Fruit fly (Drosophila melanogaster) Kc167 (cell line): ENCODE data around the gene cyr.

Experiments used
- Myc ChIP-seq: fragments of >200 bp; optimal IDR thresholded peaks from 2 replicates; lab custom pipeline; 2017; ENCODE audit warnings: missing external identifiers
- Sin3A ChIP-seq: fragments of >200 bp; optimal IDR thresholded peaks from 2 replicates; lab custom pipeline; 2018; ENCODE audit warnings: missing external identifiers
- h ChIP-seq: fragments of >200 bp; optimal IDR thresholded peaks from 3 replicates; lab custom pipeline; 2018; ENCODE audit warnings: missing external identifiers
- insv ChIP-seq: fragments of >200 bp; optimal IDR thresholded peaks from 3 replicates; lab custom pipeline; 2018; ENCODE audit warnings: missing external identifiers
- psq ChIP-seq: fragments of >200 bp; optimal IDR thresholded peaks from 2 replicates; lab custom pipeline; 2017; ENCODE audit warnings: missing external identifiers
- ttk ChIP-seq: sonication (Bioruptor generic); optimal IDR thresholded peaks from 2 replicates; lab custom pipeline; 2017; ENCODE audit warnings: missing external identifiers

Gene cyr

dm6 chrX:8135420-8135874, at the start of gene cyr, which contains the start of gene CG2120:
TSS of gene cyr (minus strand) at chrX:8135713.
TSS of gene CG2120 (plus strand) at chrX:8135824.
- TF ChIP-seq Sin3A: no peak
- no peak for TF ChIP-seq insv (lab: Kevin White, UChicago)
- no peak for TF ChIP-seq ttk
- no peak for TF ChIP-seq h (lab: Kevin White, UChicago)
- TF ChIP-seq psq (lab: Kevin White, UChicago): no peak
- no peak for TF ChIP-seq Myc (lab: Kevin White, UChicago)

- TF ChIP-seq ttk (no peak), Myc (lab: Kevin White, UChicago) (no peak), Sin3A (no peak), psq (lab: Kevin White, UChicago) (no peak), insv (lab: Kevin White, UChicago) (no peak), h (lab: Kevin White, UChicago) (no peak)
These were observed 44.3 kb upstream of the cyr start for dm6 chrX:8179858-8180257.

- TF ChIP-seq Myc (lab: Kevin White, UChicago) (no peak), insv (lab: Kevin White, UChicago) (no peak), ttk (no peak), Sin3A (no peak), psq (lab: Kevin White, UChicago) (no peak), h (lab: Kevin White, UChicago) (no peak)
These were observed 43.5 kb upstream of the cyr start for dm6 chrX:8178989-8179388.

dm6 chrX:8178165-8178955, 42.8 kb upstream of the cyr start, which contains the start of gene sdt:
TSS of gene sdt (plus strand) at chrX:8178549.
- no peak for TF ChIP-seq Sin3A
- TF ChIP-seq ttk: no peak
- TF ChIP-seq insv (lab: Kevin White, UChicago): no peak
- TF ChIP-seq psq (lab: Kevin White, UChicago): no peak

- no peak for TF ChIP-seq psq (lab: Kevin White, UChicago)
These were observed 42.2 kb upstream of the cyr start for dm6 chrX:8177742-8178141.

- TF ChIP-seq ttk: no peak
- no peak for TF ChIP-seq Sin3A
- TF ChIP-seq Myc (lab: Kevin White, UChicago): no peak
- TF ChIP-seq psq (lab: Kevin White, UChicago): no peak
- TF ChIP-seq insv (lab: Kevin White, UChicago): no peak
- no peak for TF ChIP-seq h (lab: Kevin White, UChicago)
These were observed 41.5 kb upstream of the cyr start, which contains the start of gene slpr for dm6 chrX:8177030-8177349. TSS of gene slpr (minus strand) at chrX:8177185.

dm6 chrX:8176291-8177029, 40.9 kb upstream of the cyr start:
- TF ChIP-seq Sin3A (no peak), insv (lab: Kevin White, UChicago) (no peak), Myc (lab: Kevin White, UChicago) (no peak), psq (lab: Kevin White, UChicago) (no peak), ttk (no peak), h (lab: Kevin White, UChicago) (no peak)

dm6 chrX:8170166-8170565, 34.7 kb upstream of the cyr start, which contains the start of gene CG2278:
TSS of gene CG2278 (minus strand) at chrX:8170266.
- TF ChIP-seq Sin3A (no peak), psq (lab: Kevin White, UChicago) (no peak), insv (lab: Kevin White, UChicago) (no peak), h (lab: Kevin White, UChicago) (no peak), Myc (lab: Kevin White, UChicago) (no peak), ttk (no peak)

dm6 chrX:8165608-8166007, 30.1 kb upstream of the cyr start, which contains the start of gene Or7a:
TSS of gene Or7a (minus strand) at chrX:8165708.
- TF ChIP-seq Myc (lab: Kevin White, UChicago): no peak
- no peak for TF ChIP-seq psq (lab: Kevin White, UChicago)
- no peak for TF ChIP-seq insv (lab: Kevin White, UChicago)
- no peak for TF ChIP-seq h (lab: Kevin White, UChicago)
- TF ChIP-seq ttk: no peak
- no peak for TF ChIP-seq Sin3A

- TF ChIP-seq ttk (no peak), Myc (lab: Kevin White, UChicago) (no peak), Sin3A (no peak), h (lab: Kevin White, UChicago) (no peak), insv (lab: Kevin White, UChicago) (no peak), psq (lab: Kevin White, UChicago) (no peak)
These were observed 27.9 kb upstream of the cyr start for dm6 chrX:8163452-8163851.

dm6 chrX:8162692-8163091, 27.2 kb upstream of the cyr start, which contains the start of gene CG10761:
TSS of gene CG10761 (minus strand) at chrX:8162792.
- TF ChIP-seq psq (lab: Kevin White, UChicago): no peak
- no peak for TF ChIP-seq h (lab: Kevin White, UChicago)
- no peak for TF ChIP-seq insv (lab: Kevin White, UChicago)
- no peak for TF ChIP-seq Myc (lab: Kevin White, UChicago)
- TF ChIP-seq Sin3A: no peak
- no peak for TF ChIP-seq ttk

- TF ChIP-seq insv (lab: Kevin White, UChicago) (no peak), Sin3A (no peak), Myc (lab: Kevin White, UChicago) (no peak), ttk (no peak), psq (lab: Kevin White, UChicago) (no peak), h (lab: Kevin White, UChicago) (no peak)
These were observed 24.2 kb upstream of the cyr start, which contains the start of gene CG15337 for dm6 chrX:8159754-8160153. TSS of gene CG15337 (plus strand) at chrX:8160054.
